Worm (Caenorhabditis elegans) whole organism, L3 larva: ENCODE results near the gene ndub-5.

Experiments used
- elt-3 ChIP-seq, 3 experiments: fragments of 150-350 bp in 1 of 3; sonication (generic microtip) in 2 of 3; optimal IDR thresholded peaks; 2 replicates in 2 of 3; 4 replicates in 1 of 3; lab custom pipeline; 2014 to 2017; ENCODE audit warnings: missing biosample characterization in 3 of 3, missing genetic modification characterization in 3 of 3
- lin-39 ChIP-seq: fragments of 150-350 bp; optimal IDR thresholded peaks from 2 replicates; lab custom pipeline; 2018; ENCODE audit warnings: missing biosample characterization, missing genetic modification reagents, missing genetic modification characterization
- lsy-12 ChIP-seq: sonication (generic microtip); optimal IDR thresholded peaks from 2 replicates; lab custom pipeline; 2016; ENCODE audit warnings: mild to moderate bottlenecking, missing genetic modification characterization, missing compliant biosample characterization
- nhr-11 ChIP-seq: fragments of 150-350 bp; optimal IDR thresholded peaks from 2 replicates; lab custom pipeline; 2014; ENCODE audit warnings: missing biosample characterization, missing genetic modification characterization
- nhr-237 ChIP-seq: fragments of 150-350 bp; optimal IDR thresholded peaks from 2 replicates; lab custom pipeline; 2014; ENCODE audit warnings: missing biosample characterization, missing genetic modification characterization
- sea-2 ChIP-seq: fragments of 150-350 bp; sonication (generic microtip); optimal IDR thresholded peaks from 4 replicates; lab custom pipeline; 2014; ENCODE audit warnings: missing biosample characterization, missing genetic modification reagents, missing genetic modification characterization
- snpc-4 ChIP-seq: fragments of 150-350 bp; optimal IDR thresholded peaks from 2 replicates; lab custom pipeline; 2014; ENCODE audit warnings: missing biosample characterization, missing genetic modification characterization

DNA sequence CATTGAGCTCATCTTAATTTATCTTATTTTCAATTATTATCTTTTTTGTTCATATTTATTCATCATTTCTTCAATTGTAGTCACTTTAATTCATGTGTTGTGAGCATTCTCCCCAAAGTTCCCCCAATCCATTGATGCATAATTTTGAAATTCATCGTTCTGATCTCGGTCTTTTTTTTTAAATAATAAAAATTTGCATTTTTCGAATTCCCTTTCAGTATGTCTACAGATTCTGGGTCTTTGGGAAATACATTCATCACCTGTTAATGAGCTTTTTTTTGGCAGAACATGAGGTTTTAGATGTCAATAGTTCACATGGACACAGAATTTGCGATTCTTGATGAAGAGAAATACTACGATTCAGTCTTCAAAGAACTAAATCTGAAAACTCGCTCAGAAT lies 28.7 kb upstream of the ndub-5 start, which contains the start of gene damt-1:
- TF ChIP-seq snpc-4 (tag; lab: Kevin White, UChicago), result no peak
- TF ChIP-seq elt-3 (tag; optimal IDR thresholded peaks at IDR 0.05; lab: Kevin White, UChicago), result no peak
- no peak for TF ChIP-seq lin-39 (tag; lab: Kevin White, UChicago)
- TF ChIP-seq sea-2 (GFP tag; lab: Kevin White, UChicago), result no peak
- no peak for TF ChIP-seq nhr-11
- no peak for TF ChIP-seq nhr-237 (tag; lab: Kevin White, UChicago)
- no peak for TF ChIP-seq lsy-12 (tag; lab: Kevin White, UChicago)
